Worm (Caenorhabditis elegans): ENCODE data around the gene C06H5.12.

- TF ChIP-seq ama-1 (optimal IDR thresholded peaks at IDR 0.05) (no peak), ama-1 (GFP tag; optimal IDR thresholded peaks at IDR 0.05) (no peak), attf-6 (GFP tag; IDR thresholded peaks at IDR 0.05) (no peak), snpc-4 (GFP tag; optimal IDR thresholded peaks at IDR 0.05) (peak; percentile 23), snpc-4 (tag; optimal IDR thresholded peaks at IDR 0.05) (peak in 2 of 4 experiments; percentile 77 to 82), him-1 (tag; optimal IDR thresholded peaks at IDR 0.05) (no peak), dpff-1 (tag; optimal IDR thresholded peaks at IDR 0.05) (no peak), lin-26 (GFP tag; IDR thresholded peaks at IDR 0.05) (peak; percentile 49; the same call in 1 of the 2 replicates), nfyb-1 (GFP tag; IDR thresholded peaks at IDR 0.05) (peak; percentile 93), ceh-27 (GFP tag; optimal IDR thresholded peaks at IDR 0.05) (peak; percentile 76), Y95B8A.8 (GFP tag; IDR thresholded peaks at IDR 0.05) (no peak), attf-3 (GFP tag; conservative IDR thresholded peaks at IDR 0.05) (no peak), F39B2.1 (GFP tag; IDR thresholded peaks at IDR 0.05) (no peak), nhr-27 (tag; optimal IDR thresholded peaks at IDR 0.05) (no peak), C06A6.2 (GFP tag; conservative IDR thresholded peaks at IDR 0.05) (no peak; the same call in 1 of the 2 replicates)
These were observed 36.7 kb upstream of the C06H5.12 start for ce11 chrV:17857901-17858300.

All from whole organism, young adult.